Fruit fly (Drosophila melanogaster): ENCODE measurements around the gene msl-2.

Gene msl-2

dm6 chr2L:3477057-3477755 is 11.3 kb upstream of the msl-2 start (continued):
- TF ChIP-seq Abd-B (GFP tag; optimal IDR thresholded peaks at IDR 0.05) (peak; percentile 15), Rfx (GFP tag; IDR thresholded peaks at IDR 0.05) (peak; percentile 40; the same call in 1 of the 2 replicates), unpg (GFP tag; optimal IDR thresholded peaks at IDR 0.05) (no peak), sim (GFP tag; IDR thresholded peaks at IDR 0.05) (no peak), Hmx (GFP tag; optimal IDR thresholded peaks at IDR 0.05) (peak; percentile 23), shn (GFP tag; optimal IDR thresholded peaks at IDR 0.05) (peak; percentile 60), inv (GFP tag; IDR thresholded peaks at IDR 0.05; ENCODE audit: partially characterized antibody) (no peak), CG16813 (GFP tag; IDR thresholded peaks at IDR 0.05; ENCODE audit: partially characterized antibody) (no peak), CG4424 (GFP tag; optimal IDR thresholded peaks at IDR 0.05) (peak; percentile 33), CG3726 (GFP tag; IDR thresholded peaks at IDR 0.05) (no peak), Jarid2 (GFP tag; optimal IDR thresholded peaks at IDR 0.05) (no peak), Hsf (GFP tag; optimal IDR thresholded peaks at IDR 0.05) (peak; percentile 41), CG1024 (GFP tag; IDR thresholded peaks at IDR 0.05) (no peak), YL-1 (GFP tag; optimal IDR thresholded peaks at IDR 0.05) (no peak), lab (GFP tag; optimal IDR thresholded peaks at IDR 0.05) (no peak), kah (GFP tag; optimal IDR thresholded peaks at IDR 0.05) (no peak), HHEX (GFP tag; optimal IDR thresholded peaks at IDR 0.05) (no peak), CG5245 (GFP tag; optimal IDR thresholded peaks at IDR 0.05) (no peak), z (GFP tag; IDR thresholded peaks at IDR 0.05) (no peak), Stat92E (GFP tag; optimal IDR thresholded peaks at IDR 0.05) (no peak), CG8924 (tag; optimal IDR thresholded peaks at IDR 0.05) (no peak), CG17912 (GFP tag; optimal IDR thresholded peaks at IDR 0.05) (no peak), Vsx1 (GFP tag; optimal IDR thresholded peaks at IDR 0.05) (no peak), CG3838 (GFP tag; optimal IDR thresholded peaks at IDR 0.05) (no peak), CG2129 (GFP tag; IDR thresholded peaks at IDR 0.05; ENCODE audit: partially characterized antibody) (no peak), CG30403 (GFP tag; optimal IDR thresholded peaks at IDR 0.05) (peak; percentile 75), maf-S (GFP tag; optimal IDR thresholded peaks at IDR 0.05) (peak; percentile 47), mld (GFP tag; IDR thresholded peaks at IDR 0.05; ENCODE audit: partially characterized antibody) (no peak), Dref (GFP tag; IDR thresholded peaks at IDR 0.05) (no peak), CG13296 (GFP tag; optimal IDR thresholded peaks at IDR 0.05) (no peak), Opbp (GFP tag; IDR thresholded peaks at IDR 0.05; ENCODE audit: partially characterized antibody) (no peak), CG12299 (tag; optimal IDR thresholded peaks at IDR 0.05) (no peak), CG4707 (GFP tag; optimal IDR thresholded peaks at IDR 0.05) (no peak), sens-2 (GFP tag; IDR thresholded peaks at IDR 0.05) (no peak), twi (tag; optimal IDR thresholded peaks at IDR 0.05) (no peak), Aef1 (GFP tag; IDR thresholded peaks at IDR 0.05) (peak; percentile 40; the same call in 1 of the 3 replicates), jing (GFP tag; optimal IDR thresholded peaks at IDR 0.05) (no peak), CG2712 (tag; optimal IDR thresholded peaks at IDR 0.05) (peak; percentile 46), eyg (GFP tag; optimal IDR thresholded peaks at IDR 0.05) (no peak), tll (GFP tag; optimal IDR thresholded peaks at IDR 0.05) (no peak), CG10274 (GFP tag; optimal IDR thresholded peaks at IDR 0.05) (no peak), hb (GFP tag; IDR thresholded peaks at IDR 0.05; ENCODE audit: partially characterized antibody) (no peak), lilli (GFP tag; optimal IDR thresholded peaks at IDR 0.05) (peak; percentile 55), CG9932 (GFP tag; IDR thresholded peaks at IDR 0.05) (peak; percentile 51), CG31441 (GFP tag; IDR thresholded peaks at IDR 0.05) (no peak), CG14710 (tag; optimal IDR thresholded peaks at IDR 0.05) (no peak), CG6765 (GFP tag; optimal IDR thresholded peaks at IDR 0.05) (no peak), CG12236 (GFP tag; optimal IDR thresholded peaks at IDR 0.05) (no peak), ewg (GFP tag; optimal IDR thresholded peaks at IDR 0.05) (no peak)
